Fruit fly (Drosophila melanogaster): Measurements from ENCODE around the gene CG2126.

CG2126 gene

dm6 chr3R:31812117-31812975 lies 35.9 kb upstream of the CG2126 start, which contains the start of the genes FeCH and RhoGAP100F (continued):
- TF ChIP-seq CG11504 (tag; optimal IDR thresholded peaks at IDR 0.05) (no peak), aop (GFP tag; IDR thresholded peaks at IDR 0.05) (no peak), peb (GFP tag; IDR thresholded peaks at IDR 0.05) (no peak), shn (GFP tag; optimal IDR thresholded peaks at IDR 0.05) (no peak), CG6272 (GFP tag; IDR thresholded peaks at IDR 0.05) (no peak), CG6689 (GFP tag; IDR thresholded peaks at IDR 0.05) (no peak), wdn (GFP tag; IDR thresholded peaks at IDR 0.05) (no peak), Awh (GFP tag; IDR thresholded peaks at IDR 0.05) (no peak), gt (GFP tag; IDR thresholded peaks at IDR 0.05) (no peak), stwl (tag; optimal IDR thresholded peaks at IDR 0.05) (peak; percentile 61), CG43689 (GFP tag; IDR thresholded peaks at IDR 0.05) (no peak), sqz (GFP tag; optimal IDR thresholded peaks at IDR 0.05) (peak; percentile 52), crp (GFP tag; optimal IDR thresholded peaks at IDR 0.05) (peak in 1 of 2 experiments; percentile 23), Vsx1 (GFP tag; optimal IDR thresholded peaks at IDR 0.05) (no peak), CG2116 (GFP tag; optimal IDR thresholded peaks at IDR 0.05) (peak; percentile 32), kah (GFP tag; optimal IDR thresholded peaks at IDR 0.05) (no peak), Dref (GFP tag; IDR thresholded peaks at IDR 0.05) (no peak), usp (GFP tag; optimal IDR thresholded peaks at IDR 0.05) (no peak), CHES-1-like (GFP tag; optimal IDR thresholded peaks at IDR 0.05) (no peak), Scr (GFP tag; IDR thresholded peaks at IDR 0.05; ENCODE audit: partially characterized antibody) (0 out of 2 replicates have a peak, but pooled peaks have one; percentile 15), ken (GFP tag; IDR thresholded peaks at IDR 0.05) (no peak), row (GFP tag; IDR thresholded peaks at IDR 0.05) (no peak), trem (tag; optimal IDR thresholded peaks at IDR 0.05) (peak; percentile 43), CG6254 (GFP tag; optimal IDR thresholded peaks at IDR 0.05) (no peak), CG14014 (GFP tag; IDR thresholded peaks at IDR 0.05) (no peak), caup (GFP tag; optimal IDR thresholded peaks at IDR 0.05; ENCODE audit: severe bottlenecking) (no peak), toy (GFP tag; IDR thresholded peaks at IDR 0.05) (no peak), CG30020 (tag; optimal IDR thresholded peaks at IDR 0.05) (no peak), CG8478 (optimal IDR thresholded peaks at IDR 0.05) (no peak), PHDP (tag; optimal IDR thresholded peaks at IDR 0.05) (no peak), ttk (GFP tag; IDR thresholded peaks at IDR 0.05) (no peak), CG9609 (GFP tag; optimal IDR thresholded peaks at IDR 0.05) (no peak), ara (GFP tag; IDR thresholded peaks at IDR 0.05) (no peak), grau (tag; optimal IDR thresholded peaks at IDR 0.05) (no peak), D19B (GFP tag; optimal IDR thresholded peaks at IDR 0.05) (no peak), bbx (GFP tag; IDR thresholded peaks at IDR 0.05; ENCODE audit: partially characterized antibody) (no peak), CG11093 (GFP tag; IDR thresholded peaks at IDR 0.05) (no peak), oc (tag; optimal IDR thresholded peaks at IDR 0.05) (no peak), CG2199 (GFP tag; IDR thresholded peaks at IDR 0.05) (no peak), Bteb2 (GFP tag; optimal IDR thresholded peaks at IDR 0.05) (no peak), CG14710 (tag; optimal IDR thresholded peaks at IDR 0.05) (peak; percentile 34), CG2712 (tag; optimal IDR thresholded peaks at IDR 0.05) (peak; percentile 3), CG14441 (GFP tag; IDR thresholded peaks at IDR 0.05) (no peak), cg (GFP tag; optimal IDR thresholded peaks at IDR 0.05) (peak; percentile 56), tx (GFP tag; optimal IDR thresholded peaks at IDR 0.05) (no peak), Dp (GFP tag; optimal IDR thresholded peaks at IDR 0.05) (peak; percentile 51), psq (GFP tag; optimal IDR thresholded peaks at IDR 0.05) (no peak), sd (tag; optimal IDR thresholded peaks at IDR 0.05) (no peak), CG15696 (tag; optimal IDR thresholded peaks at IDR 0.05) (no peak), CG18011 (GFP tag; optimal IDR thresholded peaks at IDR 0.05) (no peak)

Data from whole organism, embryonic.